Fruit fly (Drosophila melanogaster): ENCODE data around the gene CG43312.

DNA sequence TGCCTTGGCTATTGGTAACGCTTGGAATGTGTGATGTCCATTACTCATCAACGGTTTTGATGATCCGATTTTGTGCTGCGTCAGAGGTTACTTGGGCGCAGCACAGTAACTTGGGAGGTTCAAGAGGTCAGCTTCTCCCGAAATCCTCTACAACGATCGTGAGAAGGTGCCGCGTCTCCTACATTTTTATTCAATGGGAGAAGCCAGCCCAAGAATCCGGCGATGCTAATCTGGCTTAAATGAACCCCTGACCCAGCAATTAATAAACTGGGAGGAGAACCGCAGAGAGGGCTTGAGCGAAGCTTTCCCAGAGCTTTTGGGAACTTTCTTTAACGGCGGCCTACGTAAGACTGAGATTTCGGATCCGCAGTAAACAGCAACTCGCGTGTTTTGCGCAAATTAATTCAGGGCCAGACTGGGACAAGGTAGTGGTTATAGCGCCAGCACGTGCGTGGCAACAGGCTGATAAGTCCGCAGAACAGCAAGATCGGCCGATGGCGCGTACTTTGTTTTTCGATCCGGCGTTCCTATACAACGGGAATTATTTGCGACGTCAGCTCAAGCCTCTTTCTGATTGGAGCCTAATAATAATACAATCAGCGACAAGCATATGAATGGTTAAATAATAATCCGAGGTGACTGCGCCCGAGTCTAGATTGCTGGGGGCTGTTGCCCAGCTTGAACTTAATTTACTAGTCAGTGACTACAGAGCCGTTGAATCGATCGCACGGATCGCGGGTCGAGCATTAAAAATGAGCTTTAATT, 27.1 kb upstream of the CG43312 start, which contains the start of gene CG11425:
- TF ChIP-seq CG8478 (optimal IDR thresholded peaks at IDR 0.05) = no peak
- no peak for TF ChIP-seq CTCF (optimal IDR thresholded peaks at IDR 0.05)

Measured in S2 (cell line).